Fruit fly (Drosophila melanogaster) whole organism, embryonic: Measurements from ENCODE around the gene Prp18.
A peak's percentile ranks its signal among the peaks of the same experiment; 100 is the strongest.

Source experiments
- ATbp ChIP-seq: fragments of 200-800 bp; sonication (Bioruptor generic); optimal IDR thresholded peaks from 2 replicates; lab custom pipeline; 2017; ENCODE audit warnings: missing biosample characterization, mild to moderate bottlenecking, missing genetic modification characterization, missing genetic modification reagents
- Awh ChIP-seq: fragments of 200-800 bp; sonication (Bioruptor generic); IDR thresholded peaks from 2 replicates; pipeline ENCODE4, ENCODE4 v1.3.6; 2022; ENCODE audit warnings: missing biosample characterization, missing genetic modification characterization
- CG11723 ChIP-seq: fragments of 200-800 bp; sonication (Bioruptor generic); optimal IDR thresholded peaks from 2 replicates; lab custom pipeline; 2017; ENCODE audit warnings: missing biosample characterization, mild to moderate bottlenecking, missing genetic modification characterization
- CG12942 ChIP-seq: fragments of 200-800 bp; sonication (Bioruptor generic); optimal IDR thresholded peaks from 3 replicates; lab custom pipeline; 2016; ENCODE audit warnings: missing biosample characterization, missing genetic modification characterization
- CG13296 ChIP-seq: fragments of 200-800 bp; sonication (Bioruptor generic); optimal IDR thresholded peaks from 3 replicates; lab custom pipeline; 2018; ENCODE audit warnings: missing biosample characterization, mild to moderate bottlenecking, missing genetic modification characterization
- CG17359 ChIP-seq: fragments of 200-800 bp; sonication (Bioruptor generic); optimal IDR thresholded peaks from 3 replicates; lab custom pipeline; 2018; ENCODE audit warnings: missing biosample characterization, mild to moderate bottlenecking, missing genetic modification characterization, moderate library complexity
- CG17829 ChIP-seq: fragments of 200-800 bp; optimal IDR thresholded peaks from 2 replicates; lab custom pipeline; 2019; ENCODE audit warnings: missing biosample characterization, mild to moderate bottlenecking, missing genetic modification characterization, moderate library complexity
- CG18262 ChIP-seq: fragments of 200-800 bp; optimal IDR thresholded peaks from 3 replicates; lab custom pipeline; 2019; ENCODE audit warnings: missing biosample characterization, mild to moderate bottlenecking, missing genetic modification characterization, moderate library complexity
- CG2129 ChIP-seq: fragments of 200-800 bp; sonication (Bioruptor generic); IDR thresholded peaks from 2 replicates; pipeline ENCODE4 v1.3.6; 2022; ENCODE audit warnings: missing biosample characterization, missing genetic modification characterization; ENCODE audit not compliant: partially characterized antibody
- CG30431 ChIP-seq: fragments of 200-800 bp; sonication (Bioruptor generic); optimal IDR thresholded peaks from 2 replicates; lab custom pipeline; 2017; ENCODE audit warnings: missing biosample characterization, missing genetic modification characterization
- CG31224 ChIP-seq: fragments of 200-800 bp; sonication (Bioruptor generic); IDR thresholded peaks from 2 replicates; pipeline ENCODE4 v1.3.6; 2022; ENCODE audit warnings: missing biosample characterization, missing genetic modification characterization
- CG31388 ChIP-seq: fragments of 200-800 bp; sonication (Bioruptor generic); optimal IDR thresholded peaks from 2 replicates; lab custom pipeline; 2016; ENCODE audit warnings: missing biosample characterization, missing genetic modification characterization
- CG34422 ChIP-seq: fragments of 200-800 bp; sonication (Bioruptor generic); IDR thresholded peaks from 3 replicates; pipeline ENCODE4 v1.3.6; 2022; ENCODE audit warnings: missing biosample characterization, missing genetic modification characterization
- CG4707 ChIP-seq: fragments of 200-800 bp; sonication (Bioruptor generic); optimal IDR thresholded peaks from 2 replicates; lab custom pipeline; 2018; ENCODE audit warnings: missing biosample characterization, mild to moderate bottlenecking, missing genetic modification characterization, moderate library complexity
- CG7372 ChIP-seq: fragments of 200-800 bp; sonication (Bioruptor generic); IDR thresholded peaks from 2 replicates; pipeline ENCODE4 v1.3.6; 2022; ENCODE audit warnings: missing biosample characterization, missing genetic modification characterization
- CG8089 ChIP-seq: fragments of 200-800 bp; sonication (Bioruptor generic); optimal IDR thresholded peaks from 3 replicates; lab custom pipeline; 2016; ENCODE audit warnings: missing biosample characterization, missing genetic modification characterization
- CG9797 ChIP-seq: fragments of 200-800 bp; sonication (Bioruptor generic); optimal IDR thresholded peaks from 3 replicates; lab custom pipeline; 2018; ENCODE audit warnings: missing biosample characterization, mild to moderate bottlenecking, missing genetic modification characterization
- CHES-1-like ChIP-seq: fragments of 200-800 bp; sonication (Bioruptor generic); optimal IDR thresholded peaks from 2 replicates; lab custom pipeline; 2016; ENCODE audit warnings: missing biosample characterization, missing genetic modification characterization
- Camta ChIP-seq: fragments of 200-800 bp; sonication (Bioruptor generic); optimal IDR thresholded peaks from 2 replicates; lab custom pipeline; 2016; ENCODE audit warnings: missing biosample characterization, missing genetic modification characterization
- Chrac-16 ChIP-seq: fragments of 200-800 bp; sonication (Bioruptor generic); optimal IDR thresholded peaks from 3 replicates; lab custom pipeline; 2016; ENCODE audit warnings: missing biosample characterization, missing genetic modification characterization
- Dll ChIP-seq: fragments of 200-800 bp; sonication (Bioruptor generic); IDR thresholded peaks from 4 replicates; pipeline ENCODE4 v1.3.6; 2022; ENCODE audit warnings: missing biosample characterization, missing genetic modification characterization; ENCODE audit not compliant: partially characterized antibody
- HLH54F ChIP-seq: fragments of 200-800 bp; sonication (Bioruptor generic); optimal IDR thresholded peaks from 3 replicates; lab custom pipeline; 2016; ENCODE audit warnings: missing biosample characterization, missing genetic modification characterization
- Hsf ChIP-seq: fragments of 200-800 bp; sonication (Bioruptor generic); optimal IDR thresholded peaks from 3 replicates; lab custom pipeline; 2016; ENCODE audit warnings: missing biosample characterization, missing genetic modification characterization
- Lpt ChIP-seq: fragments of >200 bp; optimal IDR thresholded peaks from 2 replicates; lab custom pipeline; 2018; ENCODE audit warnings: missing biosample characterization, missing genetic modification characterization
- Mrtf ChIP-seq: fragments of 200-800 bp; sonication (Bioruptor generic); IDR thresholded peaks from 3 replicates; pipeline ENCODE4 v1.3.6; 2022; ENCODE audit warnings: missing biosample characterization, missing genetic modification characterization
- Nf-YB ChIP-seq: fragments of 200-800 bp; sonication (Bioruptor generic); optimal IDR thresholded peaks from 3 replicates; lab custom pipeline; 2019; ENCODE audit warnings: missing biosample characterization, mild to moderate bottlenecking, missing genetic modification characterization, moderate library complexity
- Opbp ChIP-seq: fragments of 200-800 bp; sonication (Bioruptor generic); IDR thresholded peaks from 3 replicates; pipeline ENCODE4 v1.3.6; 2022; ENCODE audit warnings: missing biosample characterization, missing genetic modification characterization; ENCODE audit not compliant: partially characterized antibody
- Optix ChIP-seq: fragments of 200-800 bp; sonication (Bioruptor generic); IDR thresholded peaks from 3 replicates; pipeline ENCODE4 v1.3.6; 2022; ENCODE audit warnings: missing biosample characterization, missing genetic modification characterization
- Ravus ChIP-seq: fragments of 200-800 bp; sonication (Bioruptor generic); IDR thresholded peaks from 2 replicates; pipeline ENCODE4 v1.3.6; 2022; ENCODE audit warnings: missing biosample characterization, missing genetic modification characterization
- ash1 ChIP-seq: fragments of 200-800 bp; sonication (Bioruptor generic); optimal IDR thresholded peaks from 2 replicates; lab custom pipeline; 2018; ENCODE audit warnings: missing biosample characterization, mild to moderate bottlenecking, missing genetic modification characterization
- bowl ChIP-seq: fragments of 200-800 bp; sonication (Bioruptor generic); IDR thresholded peaks from 2 replicates; pipeline ENCODE4 v1.3.6; 2022; ENCODE audit warnings: missing biosample characterization, missing genetic modification characterization
- br ChIP-seq: fragments of >200 bp; optimal IDR thresholded peaks from 2 replicates; lab custom pipeline; 2017
- crp ChIP-seq, 2 experiments: fragments of 200-800 bp; sonication (Bioruptor generic); optimal IDR thresholded peaks; 2 replicates in 1 of 2; 3 replicates in 1 of 2; lab custom pipeline; 2017; ENCODE audit warnings: missing biosample characterization in 2 of 2, missing genetic modification characterization in 2 of 2, mild to moderate bottlenecking in 1 of 2, moderate library complexity in 1 of 2
- gcm ChIP-seq: fragments of 200-800 bp; sonication (Bioruptor generic); optimal IDR thresholded peaks from 2 replicates; lab custom pipeline; 2019; ENCODE audit warnings: missing biosample characterization, mild to moderate bottlenecking, missing genetic modification characterization, moderate library complexity
- gro ChIP-seq: fragments of 200-800 bp; sonication (Bioruptor generic); optimal IDR thresholded peaks from 2 replicates; lab custom pipeline; 2016; ENCODE audit warnings: missing biosample characterization, missing genetic modification characterization
- hbn ChIP-seq: fragments of 200-800 bp; sonication (Bioruptor generic); IDR thresholded peaks from 2 replicates; pipeline ENCODE4 v1.3.6; 2022; ENCODE audit warnings: missing biosample characterization, missing genetic modification characterization; ENCODE audit not compliant: partially characterized antibody
- insv ChIP-seq, 2 experiments: fragments of 200-800 bp; sonication (Bioruptor generic); optimal IDR thresholded peaks; 3 replicates each; lab custom pipeline; 2016 to 2018; ENCODE audit warnings: missing biosample characterization in 2 of 2, missing genetic modification characterization in 2 of 2
- inv ChIP-seq: fragments of 200-800 bp; sonication (Bioruptor generic); IDR thresholded peaks from 2 replicates; pipeline ENCODE4 v1.3.6; 2022; ENCODE audit warnings: missing biosample characterization, missing genetic modification characterization; ENCODE audit not compliant: partially characterized antibody
- jigr1 ChIP-seq: fragments of 200-800 bp; sonication (Bioruptor generic); IDR thresholded peaks from 3 replicates; pipeline ENCODE4 v1.3.6; 2022; ENCODE audit warnings: missing biosample characterization, missing genetic modification characterization
- lilli ChIP-seq: fragments of 200-800 bp; sonication (Bioruptor generic); optimal IDR thresholded peaks from 3 replicates; lab custom pipeline; 2016; ENCODE audit warnings: missing biosample characterization, missing genetic modification characterization
- nmo ChIP-seq: fragments of 200-800 bp; sonication (Bioruptor generic); optimal IDR thresholded peaks from 2 replicates; lab custom pipeline; 2018; ENCODE audit warnings: missing biosample characterization, mild to moderate bottlenecking, missing genetic modification characterization, moderate library complexity
- peb ChIP-seq: fragments of 200-800 bp; sonication (Bioruptor generic); IDR thresholded peaks from 2 replicates; pipeline ENCODE4 v1.3.6; 2022; ENCODE audit warnings: missing biosample characterization, missing genetic modification characterization
- pfk ChIP-seq: fragments of 200-800 bp; sonication (Bioruptor generic); optimal IDR thresholded peaks from 2 replicates; lab custom pipeline; 2018; ENCODE audit warnings: missing biosample characterization, mild to moderate bottlenecking, missing genetic modification characterization, moderate library complexity
- row ChIP-seq: fragments of 200-800 bp; sonication (Bioruptor generic); IDR thresholded peaks from 3 replicates; pipeline ENCODE4 v1.3.6; 2022; ENCODE audit warnings: missing biosample characterization, missing genetic modification characterization
- sd ChIP-seq: fragments of 200-800 bp; sonication (Bioruptor generic); optimal IDR thresholded peaks from 3 replicates; lab custom pipeline; 2018; ENCODE audit warnings: missing biosample characterization, mild to moderate bottlenecking, missing genetic modification characterization, moderate library complexity
- seq ChIP-seq: fragments of 200-800 bp; sonication (Bioruptor generic); IDR thresholded peaks from 2 replicates; pipeline ENCODE4 v1.3.6; 2022; ENCODE audit warnings: missing biosample characterization, missing genetic modification characterization
- sna ChIP-seq: fragments of 200-800 bp; sonication (Bioruptor generic); IDR thresholded peaks from 2 replicates; pipeline ENCODE4 v1.3.6; 2022; ENCODE audit warnings: missing biosample characterization, missing genetic modification characterization; ENCODE audit not compliant: partially characterized antibody
- ssp ChIP-seq: fragments of 200-800 bp; sonication (Bioruptor generic); IDR thresholded peaks from 2 replicates; pipeline ENCODE4 v1.3.6; 2022; ENCODE audit warnings: missing biosample characterization, missing genetic modification characterization
- tll ChIP-seq, 2 experiments: fragments of 200-800 bp in 1 of 2; fragments of >200 bp in 1 of 2; sonication (Bioruptor generic) in 1 of 2; optimal IDR thresholded peaks; 2 replicates each; lab custom pipeline; 2017 to 2019; ENCODE audit warnings: missing biosample characterization in 2 of 2, missing genetic modification characterization in 2 of 2, mild to moderate bottlenecking in 1 of 2, moderate library complexity in 1 of 2
- zf30C ChIP-seq: fragments of 200-800 bp; sonication (Bioruptor generic); optimal IDR thresholded peaks from 3 replicates; lab custom pipeline; 2018; ENCODE audit warnings: missing biosample characterization, mild to moderate bottlenecking, missing genetic modification characterization

The Prp18 gene

dm6 chr3R:19014742-19015422 is 16.2 kb downstream of the Prp18 start (continued):
- TF ChIP-seq nmo (GFP tag; lab: Kevin White, UChicago) = peak; percentile 69
- no peak for TF ChIP-seq CG31388
- TF ChIP-seq CG31224 = no peak
- TF ChIP-seq jigr1 (GFP tag; lab: Robert Waterston, UW) = no peak
- TF ChIP-seq CG11723 (GFP tag; lab: Kevin White, UChicago) = no peak
- TF ChIP-seq CG18262 (tag; lab: Kevin White, UChicago) = peak; percentile 72
- no peak for TF ChIP-seq br
- TF ChIP-seq CG17359 (tag; lab: Kevin White, UChicago) = peak; percentile 71
- TF ChIP-seq zf30C (GFP tag; lab: Kevin White, UChicago) = no peak
- TF ChIP-seq gro (GFP tag; lab: Kevin White, UChicago) = no peak
- no peak for TF ChIP-seq CG7372 (GFP tag; lab: Robert Waterston, UW)
- TF ChIP-seq CG8089 (GFP tag; lab: Kevin White, UChicago) = no peak
- peak; percentile 58 for TF ChIP-seq row
- no peak for TF ChIP-seq Optix (GFP tag; lab: Robert Waterston, UW)
- TF ChIP-seq crp (GFP tag; optimal IDR thresholded peaks at IDR 0.05; lab: Kevin White, UChicago) = no peak
- no peak for TF ChIP-seq CG12942 (GFP tag; lab: Kevin White, UChicago)
- TF ChIP-seq Lpt (GFP tag; lab: Kevin White, UChicago) = no peak
- TF ChIP-seq CG13296 (GFP tag; lab: Kevin White, UChicago) = no peak
- no peak; the same call in 1 of the 2 replicates for TF ChIP-seq seq (GFP tag; lab: Robert Waterston, UW)
- TF ChIP-seq insv (GFP tag; optimal IDR thresholded peaks at IDR 0.05; lab: Kevin White, UChicago) = no peak
- TF ChIP-seq lilli (GFP tag; lab: Kevin White, UChicago) = no peak
- TF ChIP-seq Awh (GFP tag; lab: Robert Waterston, UW) = 0 out of 2 replicates have a peak, but pooled peaks have one; percentile 23
- TF ChIP-seq inv (GFP tag; lab: Robert Waterston, UW) = no peak
- TF ChIP-seq gcm = peak; percentile 21
- peak; percentile 53 for TF ChIP-seq CG17829 (tag; lab: Kevin White, UChicago)
- no peak for TF ChIP-seq sna (GFP tag; lab: Robert Waterston, UW)
- no peak for TF ChIP-seq CG30431 (GFP tag; lab: Kevin White, UChicago)
- TF ChIP-seq tll (GFP tag; optimal IDR thresholded peaks at IDR 0.05; lab: Kevin White, UChicago) = no peak
- TF ChIP-seq hbn (GFP tag; lab: Robert Waterston, UW) = no peak
- TF ChIP-seq CG34422 (GFP tag; lab: Robert Waterston, UW) = 0 out of 3 replicates have a peak, but pooled peaks have one; percentile 11
- TF ChIP-seq Chrac-16 (GFP tag; lab: Kevin White, UChicago) = peak; percentile 24
- TF ChIP-seq ash1 = no peak
- no peak for TF ChIP-seq Hsf
- TF ChIP-seq sd (tag; lab: Kevin White, UChicago) = no peak
- TF ChIP-seq HLH54F (GFP tag; lab: Kevin White, UChicago) = no peak
- TF ChIP-seq CG4707 (GFP tag; lab: Kevin White, UChicago) = no peak
- TF ChIP-seq Dll = no peak
- TF ChIP-seq Mrtf = no peak
- no peak for TF ChIP-seq bowl (GFP tag; lab: Robert Waterston, UW)
- TF ChIP-seq CG9797 = no peak
- TF ChIP-seq Nf-YB = no peak
- TF ChIP-seq Opbp (GFP tag; lab: Robert Waterston, UW) = no peak
- TF ChIP-seq Camta = no peak
- no peak for TF ChIP-seq ssp (GFP tag; lab: Robert Waterston, UW)
- TF ChIP-seq peb (GFP tag; lab: Robert Waterston, UW) = peak; percentile 34; the same call in 1 of the 2 replicates
- no peak for TF ChIP-seq CHES-1-like (GFP tag; lab: Kevin White, UChicago)
- TF ChIP-seq CG2129 (GFP tag; lab: Robert Waterston, UW) = no peak
- TF ChIP-seq ATbp (GFP tag; lab: Kevin White, UChicago) = peak; percentile 70
- no peak for TF ChIP-seq pfk (GFP tag; lab: Kevin White, UChicago)
- TF ChIP-seq Ravus (GFP tag; lab: Robert Waterston, UW) = no peak
